Fruit fly (Drosophila melanogaster): Measurements from ENCODE around the gene Cpr72Eb.

Cpr72Eb gene

DNA sequence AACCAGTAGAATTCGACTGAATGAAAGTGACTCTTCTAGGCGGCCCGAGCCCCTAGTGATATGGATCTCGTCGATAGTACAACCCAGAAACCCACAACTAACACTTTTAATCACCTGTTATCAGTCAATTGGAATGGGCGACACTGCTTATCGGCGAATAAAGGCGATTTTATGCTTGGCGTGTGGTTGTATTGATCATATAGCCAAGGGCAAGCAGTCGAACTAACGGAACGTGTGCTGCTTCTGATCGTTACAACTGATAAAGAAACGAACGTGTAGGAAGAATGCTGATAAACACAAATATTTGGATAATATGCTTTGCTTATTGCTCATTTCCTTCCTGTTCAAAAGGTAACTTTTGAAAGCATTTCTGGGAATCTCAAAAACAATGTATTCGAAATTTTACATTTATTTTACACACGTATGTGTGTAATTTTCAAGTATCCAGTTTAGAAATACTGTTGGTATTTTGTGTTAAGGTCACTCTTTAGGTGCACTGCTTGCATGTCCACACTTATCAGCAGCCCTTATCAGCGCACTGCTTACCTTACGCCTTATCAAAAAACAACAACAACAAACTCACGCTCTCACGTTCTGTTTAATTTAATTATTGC lies 16.6 kb downstream of the Cpr72Eb start, which contains the start of gene Agpat4:
Agpat4 (minus strand) TSS at position 387 of the 614 bp plus-strand sequence.
- TF ChIP-seq CG7786 (GFP tag; optimal IDR thresholded peaks at IDR 0.05) (no peak), CG10209 (GFP tag; optimal IDR thresholded peaks at IDR 0.05) (no peak), wdn (GFP tag; IDR thresholded peaks at IDR 0.05) (no peak), bab2 (GFP tag; optimal IDR thresholded peaks at IDR 0.05) (no peak), CG17912 (GFP tag; optimal IDR thresholded peaks at IDR 0.05) (no peak), zen2 (GFP tag; IDR thresholded peaks at IDR 0.05; ENCODE audit: partially characterized antibody) (no peak), CG4360 (GFP tag; IDR thresholded peaks at IDR 0.05) (peak; percentile 99), knrl (GFP tag; IDR thresholded peaks at IDR 0.05; ENCODE audit: partially characterized antibody) (peak; percentile 56; the same call in 2 of the 3 replicates), chm (GFP tag; IDR thresholded peaks at IDR 0.05) (no peak), cwo (GFP tag; optimal IDR thresholded peaks at IDR 0.05) (peak; percentile 85), chinmo (GFP tag; IDR thresholded peaks at IDR 0.05; ENCODE audit: partially characterized antibody) (0 out of 4 replicates have a peak, but pooled peaks have one; percentile 39), Hand (GFP tag; optimal IDR thresholded peaks at IDR 0.05) (no peak), schlank (tag; optimal IDR thresholded peaks at IDR 0.05) (no peak), CG8290 (GFP tag; optimal IDR thresholded peaks at IDR 0.05) (peak; percentile 84), CG8290 (tag; optimal IDR thresholded peaks at IDR 0.05) (peak; percentile 61 to 76), Gsc (GFP tag; IDR thresholded peaks at IDR 0.05) (no peak), ftz-f1 (GFP tag; optimal IDR thresholded peaks at IDR 0.05) (peak; percentile 42), CoRest (tag; optimal IDR thresholded peaks at IDR 0.05) (peak; percentile 67), jing (GFP tag; optimal IDR thresholded peaks at IDR 0.05) (no peak), mirr (GFP tag; optimal IDR thresholded peaks at IDR 0.05) (peak; percentile 87), CG11247 (GFP tag; IDR thresholded peaks at IDR 0.05) (no peak), HLH4C (GFP tag; IDR thresholded peaks at IDR 0.05; ENCODE audit: partially characterized antibody) (peak; percentile 55; the same call in 1 of the 3 replicates), CG13624 (GFP tag; optimal IDR thresholded peaks at IDR 0.05) (no peak), da (GFP tag; optimal IDR thresholded peaks at IDR 0.05) (no peak), lov (optimal IDR thresholded peaks at IDR 0.05) (no peak), lov (GFP tag; IDR thresholded peaks at IDR 0.05) (no peak), Vsx1 (GFP tag; optimal IDR thresholded peaks at IDR 0.05) (no peak), CG14050 (GFP tag; IDR thresholded peaks at IDR 0.05) (no peak), Hr3 (GFP tag; optimal IDR thresholded peaks at IDR 0.05) (no peak), caup (GFP tag; optimal IDR thresholded peaks at IDR 0.05; ENCODE audit: severe bottlenecking) (peak; percentile 2), stwl (tag; optimal IDR thresholded peaks at IDR 0.05) (peak; percentile 74), CG10979 (tag; optimal IDR thresholded peaks at IDR 0.05) (no peak), sob (GFP tag; IDR thresholded peaks at IDR 0.05) (peak; percentile 4; the same call in 1 of the 2 replicates), insv (GFP tag; optimal IDR thresholded peaks at IDR 0.05) (peak in 1 of 2 experiments; percentile 64), corto (GFP tag; optimal IDR thresholded peaks at IDR 0.05) (no peak), Dll (GFP tag; IDR thresholded peaks at IDR 0.05; ENCODE audit: partially characterized antibody) (no peak), gfzf (GFP tag; optimal IDR thresholded peaks at IDR 0.05) (peak; percentile 87), ranshi (GFP tag; IDR thresholded peaks at IDR 0.05) (no peak), luna (GFP tag; optimal IDR thresholded peaks at IDR 0.05) (no peak), CG13296 (GFP tag; optimal IDR thresholded peaks at IDR 0.05) (no peak), Myb (GFP tag; optimal IDR thresholded peaks at IDR 0.05) (peak; percentile 86), nerfin-2 (GFP tag; IDR thresholded peaks at IDR 0.05; ENCODE audit: partially characterized antibody) (no peak), CG9876 (GFP tag; optimal IDR thresholded peaks at IDR 0.05) (no peak), CG17359 (tag; optimal IDR thresholded peaks at IDR 0.05) (no peak), CG12299 (tag; optimal IDR thresholded peaks at IDR 0.05) (no peak), lilli (GFP tag; optimal IDR thresholded peaks at IDR 0.05) (no peak), HLHmδ (GFP tag; optimal IDR thresholded peaks at IDR 0.05) (no peak), ci (GFP tag; IDR thresholded peaks at IDR 0.05) (0 out of 3 replicates have a peak, but pooled peaks have one; percentile 3), CG15514 (GFP tag; optimal IDR thresholded peaks at IDR 0.05) (no peak), CG10462 (GFP tag; optimal IDR thresholded peaks at IDR 0.05) (no peak)
